Worm (Caenorhabditis elegans) whole organism, L4 larva: Measurements from ENCODE around the gene srh-296.

Source experiments
- Y105C5A.15 ChIP-seq: fragments of 200-800 bp; sonication (Bioruptor generic); IDR thresholded peaks from 2 replicates; pipeline ENCODE4 v1.3.6; 2022; ENCODE audit warnings: missing genetic modification characterization, missing compliant biosample characterization
- aha-1 ChIP-seq: fragments of 150-350 bp; peaks from one replicate; lab custom pipeline; 2014; ENCODE audit warnings: missing biosample characterization, missing genetic modification characterization
- dpl-1 ChIP-seq: fragments of 150-350 bp; optimal IDR thresholded peaks from 2 replicates; lab custom pipeline; 2014; ENCODE audit warnings: missing biosample characterization, missing genetic modification reagents, missing genetic modification characterization
- egl-43 ChIP-seq: fragments of 200-800 bp; sonication (Bioruptor generic); IDR thresholded peaks from 2 replicates; pipeline ENCODE4 v1.3.6; 2022; ENCODE audit warnings: missing genetic modification reagents, missing genetic modification characterization, missing compliant biosample characterization
- lin-13 ChIP-seq: fragments of 150-350 bp; optimal IDR thresholded peaks from 2 replicates; lab custom pipeline; 2014; ENCODE audit warnings: missing biosample characterization, missing genetic modification reagents, missing genetic modification characterization
- lin-15B ChIP-seq: fragments of 150-350 bp; sonication (generic microtip); optimal IDR thresholded peaks from 3 replicates; lab custom pipeline; 2014; ENCODE audit warnings: missing biosample characterization, missing genetic modification characterization
- lsy-2 ChIP-seq, 2 experiments: fragments of 150-350 bp in 1 of 2; sonication (generic microtip) in 1 of 2; optimal IDR thresholded peaks; 2 replicates each; lab custom pipeline; 2014 to 2017; ENCODE audit warnings: missing biosample characterization in 2 of 2, missing genetic modification characterization in 2 of 2
- mep-1 ChIP-seq: fragments of 150-350 bp; sonication (generic microtip); optimal IDR thresholded peaks from 3 replicates; lab custom pipeline; 2014; ENCODE audit warnings: missing biosample characterization, missing genetic modification characterization
- nhr-237 ChIP-seq: sonication (generic microtip); optimal IDR thresholded peaks from 2 replicates; lab custom pipeline; 2017; ENCODE audit warnings: missing biosample characterization, missing genetic modification characterization
- unc-62 ChIP-seq, 3 experiments: fragments of 150-350 bp in 1 of 3; sonication (generic microtip); optimal IDR thresholded peaks in 2 of 3; peaks in 1 of 3; 1 replicate in 1 of 3; 2 replicates in 2 of 3; lab custom pipeline; 2014 to 2017; ENCODE audit warnings: missing biosample characterization in 3 of 3, missing genetic modification characterization in 3 of 3, missing genetic modification reagents in 3 of 3, missing genotype in 1 of 3
- zag-1 ChIP-seq: fragments of 150-350 bp; optimal IDR thresholded peaks from 2 replicates; lab custom pipeline; 2014; ENCODE audit warnings: missing biosample characterization, missing genetic modification characterization
- ztf-11 ChIP-seq: fragments of 150-350 bp; optimal IDR thresholded peaks from 2 replicates; lab custom pipeline; 2014; ENCODE audit warnings: missing biosample characterization, missing genetic modification characterization

ce11 chrV:17795655-17796054 lies 14.5 kb upstream of the srh-296 start, which contains the start of gene srh-288:
- no peak for TF ChIP-seq aha-1 (tag; lab: Kevin White, UChicago)
- TF ChIP-seq lin-13 (GFP tag; lab: Kevin White, UChicago) = no peak
- TF ChIP-seq ztf-11 (tag; lab: Kevin White, UChicago) = no peak
- no peak for TF ChIP-seq unc-62 (GFP tag; optimal IDR thresholded peaks at IDR 0.05 in 1 of 2; lab: Kevin White, UChicago)
- no peak for TF ChIP-seq unc-62 (tag; optimal IDR thresholded peaks at IDR 0.05; lab: Kevin White, UChicago)
- TF ChIP-seq Y105C5A.15 (GFP tag; lab: Robert Waterston, UW) = no peak
- no peak for TF ChIP-seq lsy-2 (tag; optimal IDR thresholded peaks at IDR 0.05; lab: Kevin White, UChicago)
- no peak for TF ChIP-seq lin-15B (tag; lab: Kevin White, UChicago)
- TF ChIP-seq nhr-237 (tag; lab: Kevin White, UChicago) = no peak
- TF ChIP-seq dpl-1 (GFP tag; lab: Kevin White, UChicago) = no peak
- TF ChIP-seq mep-1 (tag; lab: Kevin White, UChicago) = no peak
- no peak for TF ChIP-seq egl-43 (GFP tag; lab: Robert Waterston, UW)
- TF ChIP-seq zag-1 (tag; lab: Kevin White, UChicago) = no peak
